Worm (Caenorhabditis elegans) whole organism, late embryonic: ENCODE measurements around the gene scl-19.

ENCODE experiments used
- ama-1 ChIP-seq: fragments of 150-350 bp; optimal IDR thresholded peaks from 2 replicates; lab custom pipeline; 2014
- ceh-2 ChIP-seq: sonication (generic microtip); optimal IDR thresholded peaks from 2 replicates; lab custom pipeline; 2016; ENCODE audit warnings: missing genotype, missing genetic modification characterization, missing compliant biosample characterization
- elt-2 ChIP-seq: sonication (generic microtip); optimal IDR thresholded peaks from 2 replicates; lab custom pipeline; 2016; ENCODE audit warnings: missing genetic modification reagents, missing genetic modification characterization, missing compliant biosample characterization
- elt-4 ChIP-seq: sonication (generic microtip); optimal IDR thresholded peaks from 2 replicates; lab custom pipeline; 2016; ENCODE audit warnings: missing genetic modification characterization, missing compliant biosample characterization
- fax-1 ChIP-seq: sonication (generic microtip); optimal IDR thresholded peaks from 2 replicates; lab custom pipeline; 2016; ENCODE audit warnings: missing genotype, missing genetic modification characterization, missing compliant biosample characterization
- fkh-10 ChIP-seq: fragments of 150-350 bp; optimal IDR thresholded peaks from 2 replicates; lab custom pipeline; 2014; ENCODE audit warnings: missing biosample characterization, missing genetic modification reagents, missing genetic modification characterization
- pqm-1 ChIP-seq: sonication (generic microtip); optimal IDR thresholded peaks from 2 replicates; lab custom pipeline; 2016; ENCODE audit warnings: missing genetic modification characterization, missing compliant biosample characterization
- rnt-1 ChIP-seq: sonication (generic microtip); optimal IDR thresholded peaks from 2 replicates; lab custom pipeline; 2016; ENCODE audit warnings: missing genetic modification characterization, missing compliant biosample characterization
- sox-4 ChIP-seq: sonication (generic microtip); optimal IDR thresholded peaks from 2 replicates; lab custom pipeline; 2017; ENCODE audit warnings: mild to moderate bottlenecking, missing genetic modification characterization, inconsistent platforms, missing compliant biosample characterization
- tbx-2 ChIP-seq: sonication (generic microtip); optimal IDR thresholded peaks from 2 replicates; lab custom pipeline; 2016; ENCODE audit warnings: missing genetic modification characterization, missing compliant biosample characterization
- ttx-3 ChIP-seq: sonication (generic microtip); optimal IDR thresholded peaks from 2 replicates; lab custom pipeline; 2016; ENCODE audit warnings: missing genetic modification reagents, missing genetic modification characterization, missing compliant biosample characterization
- ztf-16 ChIP-seq: sonication (generic microtip); optimal IDR thresholded peaks from 2 replicates; lab custom pipeline; 2017; ENCODE audit warnings: missing genetic modification characterization, missing compliant biosample characterization

DNA sequence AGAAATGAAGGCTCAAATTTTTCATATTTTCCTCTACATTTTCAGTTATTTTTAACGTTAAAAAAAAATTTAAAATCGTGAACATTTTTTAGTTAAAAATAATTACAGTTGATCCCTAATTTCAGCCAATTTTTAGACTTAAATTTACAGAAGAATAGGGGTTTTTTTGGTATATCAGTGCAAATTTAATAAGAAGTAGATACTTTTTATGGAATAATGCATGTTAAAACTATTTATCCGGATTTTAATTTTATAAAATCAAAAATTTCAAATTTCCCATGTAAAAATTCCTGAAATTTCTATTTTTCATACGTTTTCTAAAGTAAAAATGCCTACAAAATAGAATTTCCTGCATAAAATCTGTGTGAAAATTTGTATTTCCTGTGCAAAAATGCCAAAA, 7.7 kb upstream of the scl-19 start:
- no peak for TF ChIP-seq ttx-3
- TF ChIP-seq elt-4 (tag; lab: Kevin White, UChicago), result no peak
- no peak for TF ChIP-seq elt-2 (tag; lab: Kevin White, UChicago)
- no peak for TF ChIP-seq sox-4 (tag; lab: Kevin White, UChicago)
- TF ChIP-seq rnt-1 (tag; lab: Kevin White, UChicago), result no peak
- TF ChIP-seq fax-1 (tag; lab: Kevin White, UChicago), result no peak
- TF ChIP-seq ama-1, result no peak
- TF ChIP-seq fkh-10 (GFP tag; lab: Kevin White, UChicago), result no peak
- TF ChIP-seq pqm-1, result no peak
- no peak for TF ChIP-seq ceh-2 (tag; lab: Kevin White, UChicago)
- no peak for TF ChIP-seq ztf-16 (tag; lab: Kevin White, UChicago)
- TF ChIP-seq tbx-2 (tag; lab: Kevin White, UChicago), result no peak
